Fruit fly (Drosophila melanogaster): ENCODE measurements around the gene CG44005.

dm6 chr3L:18102161-18102565 lies 30.2 kb upstream of the CG44005 start:
- no peak for TF ChIP-seq CTCF (optimal IDR thresholded peaks at IDR 0.05)
- no peak for TF ChIP-seq CG8478 (optimal IDR thresholded peaks at IDR 0.05)
